Worm (Caenorhabditis elegans): ENCODE results near the gene col-138.

col-138 gene

ce11 chrIV:17193491-17193890, 10.0 kb upstream of the col-138 start:
- no peak for TF ChIP-seq tab-1 (GFP tag; IDR thresholded peaks at IDR 0.05)
- TF ChIP-seq ztf-23 (GFP tag; IDR thresholded peaks at IDR 0.05) = no peak
- no peak for TF ChIP-seq ztf-29 (GFP tag; IDR thresholded peaks at IDR 0.05)
- no peak for TF ChIP-seq cog-1 (tag; optimal IDR thresholded peaks at IDR 0.05)
- TF ChIP-seq T22C8.4 (GFP tag; IDR thresholded peaks at IDR 0.05) = no peak
- no peak for TF ChIP-seq klf-2 (GFP tag; conservative IDR thresholded peaks at IDR 0.05)
- TF ChIP-seq med-1 (GFP tag; optimal IDR thresholded peaks at IDR 0.05; ENCODE audit: insufficient read depth) = no peak
- TF ChIP-seq flt-1 (GFP tag; IDR thresholded peaks at IDR 0.05) = no peak
- TF ChIP-seq ref-1 (GFP tag; conservative IDR thresholded peaks at IDR 0.05) = no peak

ce11 chrIV:17191791-17192190, 8.3 kb upstream of the col-138 start, which contains the start of gene flp-17:
Gene flp-17 (minus strand): TSS chrIV:17191891.
- no peak for TF ChIP-seq ztf-23 (GFP tag; IDR thresholded peaks at IDR 0.05)
- TF ChIP-seq flt-1 (GFP tag; IDR thresholded peaks at IDR 0.05) = no peak
- TF ChIP-seq ref-1 (GFP tag; conservative IDR thresholded peaks at IDR 0.05) = no peak
- no peak for TF ChIP-seq ztf-29 (GFP tag; IDR thresholded peaks at IDR 0.05)
- TF ChIP-seq cog-1 (tag; optimal IDR thresholded peaks at IDR 0.05) = no peak
- no peak for TF ChIP-seq T22C8.4 (GFP tag; IDR thresholded peaks at IDR 0.05)

- TF ChIP-seq ztf-29 (GFP tag; IDR thresholded peaks at IDR 0.05) (no peak), klf-2 (GFP tag; conservative IDR thresholded peaks at IDR 0.05) (no peak), ztf-23 (GFP tag; IDR thresholded peaks at IDR 0.05) (no peak), flt-1 (GFP tag; IDR thresholded peaks at IDR 0.05) (no peak), ref-1 (GFP tag; conservative IDR thresholded peaks at IDR 0.05) (no peak), tab-1 (GFP tag; IDR thresholded peaks at IDR 0.05) (no peak), med-1 (GFP tag; optimal IDR thresholded peaks at IDR 0.05; ENCODE audit: insufficient read depth) (no peak), T22C8.4 (GFP tag; IDR thresholded peaks at IDR 0.05) (no peak), cog-1 (tag; optimal IDR thresholded peaks at IDR 0.05) (no peak)
These were observed 5.7 kb upstream of the col-138 start for ce11 chrIV:17189193-17189592.

ce11 chrIV:17183032-17183608, 409 bp downstream of the col-138 start:
- no peak for TF ChIP-seq klf-2 (GFP tag; conservative IDR thresholded peaks at IDR 0.05)
- TF ChIP-seq ztf-23 (GFP tag; IDR thresholded peaks at IDR 0.05) = no peak
- TF ChIP-seq ztf-29 (GFP tag; IDR thresholded peaks at IDR 0.05) = no peak
- TF ChIP-seq med-1 (GFP tag; optimal IDR thresholded peaks at IDR 0.05; ENCODE audit: insufficient read depth) = no peak
- TF ChIP-seq cog-1 (tag; optimal IDR thresholded peaks at IDR 0.05) = no peak
- no peak for TF ChIP-seq T22C8.4 (GFP tag; IDR thresholded peaks at IDR 0.05)
- no peak for TF ChIP-seq flt-1 (GFP tag; IDR thresholded peaks at IDR 0.05)
- TF ChIP-seq ref-1 (GFP tag; conservative IDR thresholded peaks at IDR 0.05) = no peak
- no peak for TF ChIP-seq tab-1 (GFP tag; IDR thresholded peaks at IDR 0.05)

ce11 chrIV:17179565-17179964, 4.0 kb downstream of the col-138 start:
- no peak for TF ChIP-seq cog-1 (tag; optimal IDR thresholded peaks at IDR 0.05)
- no peak for TF ChIP-seq klf-2 (GFP tag; conservative IDR thresholded peaks at IDR 0.05)
- no peak for TF ChIP-seq T22C8.4 (GFP tag; IDR thresholded peaks at IDR 0.05)
- no peak for TF ChIP-seq ztf-23 (GFP tag; IDR thresholded peaks at IDR 0.05)
- no peak for TF ChIP-seq med-1 (GFP tag; optimal IDR thresholded peaks at IDR 0.05; ENCODE audit: insufficient read depth)
- TF ChIP-seq tab-1 (GFP tag; IDR thresholded peaks at IDR 0.05) = no peak
- TF ChIP-seq ztf-29 (GFP tag; IDR thresholded peaks at IDR 0.05) = no peak
- no peak for TF ChIP-seq flt-1 (GFP tag; IDR thresholded peaks at IDR 0.05)
- no peak for TF ChIP-seq ref-1 (GFP tag; conservative IDR thresholded peaks at IDR 0.05)

ce11 chrIV:17179071-17179470, 4.5 kb downstream of the col-138 start:
- TF ChIP-seq ztf-23 (GFP tag; IDR thresholded peaks at IDR 0.05) = no peak
- no peak for TF ChIP-seq klf-2 (GFP tag; conservative IDR thresholded peaks at IDR 0.05)
- no peak for TF ChIP-seq flt-1 (GFP tag; IDR thresholded peaks at IDR 0.05)
- no peak for TF ChIP-seq med-1 (GFP tag; optimal IDR thresholded peaks at IDR 0.05; ENCODE audit: insufficient read depth)
- no peak for TF ChIP-seq T22C8.4 (GFP tag; IDR thresholded peaks at IDR 0.05)
- no peak for TF ChIP-seq ref-1 (GFP tag; conservative IDR thresholded peaks at IDR 0.05)
- TF ChIP-seq ztf-29 (GFP tag; IDR thresholded peaks at IDR 0.05) = no peak
- TF ChIP-seq tab-1 (GFP tag; IDR thresholded peaks at IDR 0.05) = no peak
- no peak for TF ChIP-seq cog-1 (tag; optimal IDR thresholded peaks at IDR 0.05)

- TF ChIP-seq tab-1 (GFP tag; IDR thresholded peaks at IDR 0.05) (no peak), flt-1 (GFP tag; IDR thresholded peaks at IDR 0.05) (no peak), ref-1 (GFP tag; conservative IDR thresholded peaks at IDR 0.05) (no peak), med-1 (GFP tag; optimal IDR thresholded peaks at IDR 0.05; ENCODE audit: insufficient read depth) (no peak), ztf-23 (GFP tag; IDR thresholded peaks at IDR 0.05) (no peak), cog-1 (tag; optimal IDR thresholded peaks at IDR 0.05) (no peak)
These were observed 7.4 kb downstream of the col-138 start, which contains the start of gene C52D10.3 for ce11 chrIV:17176177-17176576. Gene C52D10.3 (plus strand): TSS chrIV:17176477.

ce11 chrIV:17174980-17175379, 8.5 kb downstream of the col-138 start:
- TF ChIP-seq med-1 (GFP tag; optimal IDR thresholded peaks at IDR 0.05; ENCODE audit: insufficient read depth) (no peak), ztf-23 (GFP tag; IDR thresholded peaks at IDR 0.05) (no peak), klf-2 (GFP tag; conservative IDR thresholded peaks at IDR 0.05) (no peak), ref-1 (GFP tag; conservative IDR thresholded peaks at IDR 0.05) (no peak), cog-1 (tag; optimal IDR thresholded peaks at IDR 0.05) (no peak), tab-1 (GFP tag; IDR thresholded peaks at IDR 0.05) (no peak), ztf-29 (GFP tag; IDR thresholded peaks at IDR 0.05) (no peak), flt-1 (GFP tag; IDR thresholded peaks at IDR 0.05) (no peak), T22C8.4 (GFP tag; IDR thresholded peaks at IDR 0.05) (no peak)

- TF ChIP-seq med-1 (GFP tag; optimal IDR thresholded peaks at IDR 0.05; ENCODE audit: insufficient read depth) (no peak), ztf-29 (GFP tag; IDR thresholded peaks at IDR 0.05) (no peak), tab-1 (GFP tag; IDR thresholded peaks at IDR 0.05) (no peak), ref-1 (GFP tag; conservative IDR thresholded peaks at IDR 0.05) (no peak), cog-1 (tag; optimal IDR thresholded peaks at IDR 0.05) (no peak), T22C8.4 (GFP tag; IDR thresholded peaks at IDR 0.05) (no peak), flt-1 (GFP tag; IDR thresholded peaks at IDR 0.05) (no peak), ztf-23 (GFP tag; IDR thresholded peaks at IDR 0.05) (no peak), klf-2 (GFP tag; conservative IDR thresholded peaks at IDR 0.05) (no peak)
These were observed 9.4 kb downstream of the col-138 start for ce11 chrIV:17174087-17174486.

ce11 chrIV:17171732-17172131, 11.8 kb downstream of the col-138 start:
- TF ChIP-seq tab-1 (GFP tag; IDR thresholded peaks at IDR 0.05) (no peak), klf-2 (GFP tag; conservative IDR thresholded peaks at IDR 0.05) (no peak), med-1 (GFP tag; optimal IDR thresholded peaks at IDR 0.05; ENCODE audit: insufficient read depth) (no peak), cog-1 (tag; optimal IDR thresholded peaks at IDR 0.05) (no peak), ztf-29 (GFP tag; IDR thresholded peaks at IDR 0.05) (no peak), ztf-23 (GFP tag; IDR thresholded peaks at IDR 0.05) (no peak)

All from whole organism, midembryonic.